Fruit fly (Drosophila melanogaster) whole organism, embryonic: Measurements from ENCODE around the gene Idua.

ENCODE experiments used
- Asciz ChIP-seq: fragments of 200-800 bp; sonication (Bioruptor generic); optimal IDR thresholded peaks from 2 replicates; lab custom pipeline; 2017; ENCODE audit warnings: missing biosample characterization, mild to moderate bottlenecking, missing genetic modification characterization, missing genetic modification reagents
- Atf-2 ChIP-seq: fragments of 200-800 bp; sonication (Bioruptor generic); optimal IDR thresholded peaks from 2 replicates; lab custom pipeline; 2016; ENCODE audit warnings: missing biosample characterization, missing genetic modification characterization
- Atf3 ChIP-seq: fragments of 200-800 bp; sonication (Bioruptor generic); optimal IDR thresholded peaks from 3 replicates; lab custom pipeline; 2016; ENCODE audit warnings: missing biosample characterization, missing genetic modification characterization
- CG10209 ChIP-seq: fragments of 200-800 bp; sonication (Bioruptor generic); optimal IDR thresholded peaks from 3 replicates; lab custom pipeline; 2017; ENCODE audit warnings: missing biosample characterization, mild to moderate bottlenecking, missing genetic modification characterization, missing genetic modification reagents
- CG11560 ChIP-seq: fragments of 200-800 bp; sonication (Bioruptor generic); IDR thresholded peaks from 3 replicates; pipeline ENCODE4 v1.3.6; 2022; ENCODE audit warnings: missing biosample characterization, missing genetic modification characterization
- CG12659 ChIP-seq: fragments of 200-800 bp; sonication (Bioruptor generic); optimal IDR thresholded peaks from 3 replicates; lab custom pipeline; 2017; ENCODE audit warnings: mild to moderate bottlenecking, missing biosample characterization, missing genetic modification reagents, missing genetic modification characterization
- CG1529 ChIP-seq: fragments of 200-800 bp; sonication (Bioruptor generic); optimal IDR thresholded peaks from 3 replicates; lab custom pipeline; 2018; ENCODE audit warnings: missing biosample characterization, missing genetic modification characterization
- CG2120 ChIP-seq: fragments of 200-800 bp; sonication (Bioruptor generic); optimal IDR thresholded peaks from 3 replicates; lab custom pipeline; 2016; ENCODE audit warnings: missing biosample characterization, missing genetic modification characterization
- CG2129 ChIP-seq: fragments of 200-800 bp; sonication (Bioruptor generic); IDR thresholded peaks from 2 replicates; pipeline ENCODE4 v1.3.6; 2022; ENCODE audit warnings: missing biosample characterization, missing genetic modification characterization; ENCODE audit not compliant: partially characterized antibody
- CG31441 ChIP-seq: fragments of 200-800 bp; sonication (Bioruptor generic); IDR thresholded peaks from 2 replicates; pipeline ENCODE4 v1.3.6; 2022; ENCODE audit warnings: missing biosample characterization, missing genetic modification characterization
- CG32532 ChIP-seq: fragments of 200-800 bp; sonication (Bioruptor generic); IDR thresholded peaks from 2 replicates; pipeline ENCODE4 v1.3.6; 2022; ENCODE audit warnings: missing biosample characterization, missing genetic modification characterization
- CG32767 ChIP-seq: fragments of 200-800 bp; sonication (Bioruptor generic); IDR thresholded peaks from 2 replicates; pipeline ENCODE4 v1.3.6; 2022; ENCODE audit warnings: missing biosample characterization, missing genetic modification characterization
- CG33213 ChIP-seq: fragments of 200-800 bp; sonication (Bioruptor generic); optimal IDR thresholded peaks from 3 replicates; lab custom pipeline; 2016; ENCODE audit warnings: missing biosample characterization, missing genetic modification characterization
- CG43689 ChIP-seq: fragments of 200-800 bp; sonication (Bioruptor generic); IDR thresholded peaks from 2 replicates; pipeline ENCODE4 v1.3.6; 2022; ENCODE audit warnings: missing biosample characterization, missing genetic modification characterization
- CG6683 ChIP-seq: fragments of 200-800 bp; sonication (Bioruptor generic); optimal IDR thresholded peaks from 2 replicates; lab custom pipeline; 2017; ENCODE audit warnings: missing biosample characterization, mild to moderate bottlenecking, missing genetic modification characterization, missing genetic modification reagents
- CG6854 ChIP-seq: fragments of 200-800 bp; sonication (Bioruptor generic); optimal IDR thresholded peaks from 3 replicates; lab custom pipeline; 2017; ENCODE audit warnings: missing biosample characterization, mild to moderate bottlenecking, missing genetic modification characterization
- CG7928 ChIP-seq: fragments of 200-800 bp; sonication (Bioruptor generic); optimal IDR thresholded peaks from 2 replicates; lab custom pipeline; 2017; ENCODE audit warnings: missing biosample characterization, mild to moderate bottlenecking, missing genetic modification characterization
- CG7963 ChIP-seq: fragments of 200-800 bp; sonication (Bioruptor generic); IDR thresholded peaks from 3 replicates; pipeline ENCODE4 v1.3.6; 2022; ENCODE audit warnings: missing biosample characterization, missing genetic modification characterization; ENCODE audit not compliant: partially characterized antibody
- CG8089 ChIP-seq: fragments of 200-800 bp; sonication (Bioruptor generic); optimal IDR thresholded peaks from 3 replicates; lab custom pipeline; 2016; ENCODE audit warnings: missing biosample characterization, missing genetic modification characterization
- CG9932 ChIP-seq: fragments of 200-800 bp; sonication (Bioruptor generic); IDR thresholded peaks from 2 replicates; pipeline ENCODE4 v1.3.6; 2022; ENCODE audit warnings: missing biosample characterization, missing genetic modification characterization
- Chrac-16 ChIP-seq: fragments of 200-800 bp; sonication (Bioruptor generic); optimal IDR thresholded peaks from 3 replicates; lab custom pipeline; 2016; ENCODE audit warnings: missing biosample characterization, missing genetic modification characterization
- Doc3 ChIP-seq: fragments of 200-800 bp; sonication (Bioruptor generic); IDR thresholded peaks from 3 replicates; pipeline ENCODE4 v1.3.6; 2022; ENCODE audit warnings: missing biosample characterization, missing genetic modification characterization; ENCODE audit not compliant: partially characterized antibody
- Fer1 ChIP-seq: fragments of 200-800 bp; sonication (Bioruptor generic); optimal IDR thresholded peaks from 2 replicates; lab custom pipeline; 2017; ENCODE audit warnings: missing biosample characterization, mild to moderate bottlenecking, missing genetic modification characterization
- Gsc ChIP-seq: fragments of 200-800 bp; sonication (Bioruptor generic); IDR thresholded peaks from 2 replicates; pipeline ENCODE4 v1.3.6; 2022; ENCODE audit warnings: missing biosample characterization, missing genetic modification characterization
- Hmx ChIP-seq: fragments of 200-800 bp; sonication (Bioruptor generic); optimal IDR thresholded peaks from 2 replicates; lab custom pipeline; 2016; ENCODE audit warnings: missing biosample characterization, missing genetic modification characterization
- Hr39 ChIP-seq: fragments of >200 bp; optimal IDR thresholded peaks from 2 replicates; lab custom pipeline; 2017
- NC2α ChIP-seq: fragments of 200-800 bp; sonication (Bioruptor generic); optimal IDR thresholded peaks from 2 replicates; lab custom pipeline; 2016; ENCODE audit warnings: missing biosample characterization, missing genetic modification characterization
- Rfx ChIP-seq: fragments of 200-800 bp; sonication (Bioruptor generic); IDR thresholded peaks from 2 replicates; pipeline ENCODE4 v1.3.6; 2022; ENCODE audit warnings: missing biosample characterization, missing genetic modification characterization
- Six4 ChIP-seq: fragments of 200-800 bp; sonication (Bioruptor generic); optimal IDR thresholded peaks from 2 replicates; lab custom pipeline; 2016; ENCODE audit warnings: missing biosample characterization, missing genetic modification characterization
- Taf1 ChIP-seq: fragments of 200-800 bp; sonication (Bioruptor generic); IDR thresholded peaks from 2 replicates; pipeline ENCODE4 v1.3.6; 2022; ENCODE audit warnings: missing biosample characterization, missing genetic modification characterization
- bab2 ChIP-seq: fragments of 200-800 bp; sonication (Bioruptor generic); optimal IDR thresholded peaks from 2 replicates; lab custom pipeline; 2016; ENCODE audit warnings: missing biosample characterization, missing genetic modification characterization
- bsh ChIP-seq, 2 experiments: fragments of 200-800 bp; sonication (Bioruptor generic); optimal IDR thresholded peaks; 2 replicates each; lab custom pipeline; 2017 to 2018; ENCODE audit warnings: mild to moderate bottlenecking in 2 of 2, missing biosample characterization in 2 of 2, missing genetic modification characterization in 2 of 2, moderate library complexity in 1 of 2
- cg ChIP-seq: fragments of 200-800 bp; sonication (Bioruptor generic); optimal IDR thresholded peaks from 3 replicates; lab custom pipeline; 2019; ENCODE audit warnings: missing biosample characterization, mild to moderate bottlenecking, missing genetic modification characterization, moderate library complexity
- fru ChIP-seq: fragments of >200 bp; optimal IDR thresholded peaks from 2 replicates; lab custom pipeline; 2017
- jing ChIP-seq: fragments of 200-800 bp; sonication (Bioruptor generic); optimal IDR thresholded peaks from 2 replicates; lab custom pipeline; 2018; ENCODE audit warnings: missing biosample characterization, mild to moderate bottlenecking, missing genetic modification characterization
- kah ChIP-seq: fragments of 200-800 bp; sonication (Bioruptor generic); optimal IDR thresholded peaks from 2 replicates; lab custom pipeline; 2018; ENCODE audit warnings: missing biosample characterization, mild to moderate bottlenecking, missing genetic modification characterization
- klu ChIP-seq: fragments of 200-800 bp; sonication (Bioruptor generic); IDR thresholded peaks from 2 replicates; pipeline ENCODE4 v1.3.6; 2022; ENCODE audit warnings: missing biosample characterization, missing genetic modification characterization
- lov ChIP-seq, 2 experiments: fragments of 200-800 bp in 1 of 2; fragments of >200 bp in 1 of 2; sonication (Bioruptor generic) in 1 of 2; IDR thresholded peaks in 1 of 2; optimal IDR thresholded peaks in 1 of 2; 2 replicates in 1 of 2; 3 replicates in 1 of 2; pipeline versions ENCODE4 v1.3.6 to Lab custom; 2017 to 2022; ENCODE audit warnings: missing biosample characterization in 1 of 2, missing genetic modification characterization in 1 of 2
- nerfin-1 ChIP-seq: fragments of 200-800 bp; sonication (Bioruptor generic); optimal IDR thresholded peaks from 3 replicates; lab custom pipeline; 2019; ENCODE audit warnings: missing biosample characterization, mild to moderate bottlenecking, missing genetic modification characterization, moderate library complexity
- prd ChIP-seq, 3 experiments: fragments of >200 bp in 2 of 3; fragments of 200-800 bp in 1 of 3; sonication (Bioruptor generic) in 1 of 3; optimal IDR thresholded peaks in 2 of 3; IDR thresholded peaks in 1 of 3; 2 replicates in 2 of 3; 3 replicates in 1 of 3; pipeline versions ENCODE4 v1.3.6 to Lab custom; 2017 to 2022; ENCODE audit warnings: missing biosample characterization in 1 of 3, missing genetic modification characterization in 1 of 3
- ro ChIP-seq: fragments of 200-800 bp; sonication (Bioruptor generic); IDR thresholded peaks from 2 replicates; pipeline ENCODE4 v1.3.6; 2022; ENCODE audit warnings: missing biosample characterization, missing genetic modification characterization
- sc ChIP-seq, 3 experiments: fragments of >200 bp in 2 of 3; fragments of 200-800 bp in 1 of 3; sonication (Bioruptor generic) in 1 of 3; optimal IDR thresholded peaks; 2 replicates in 2 of 3; 3 replicates in 1 of 3; lab custom pipeline; 2017; ENCODE audit warnings: mild to moderate bottlenecking in 1 of 3, missing biosample characterization in 1 of 3, missing genetic modification characterization in 1 of 3, missing genetic modification reagents in 1 of 3
- seq ChIP-seq: fragments of 200-800 bp; sonication (Bioruptor generic); IDR thresholded peaks from 2 replicates; pipeline ENCODE4 v1.3.6; 2022; ENCODE audit warnings: missing biosample characterization, missing genetic modification characterization
- sr ChIP-seq: fragments of 200-800 bp; sonication (Bioruptor generic); IDR thresholded peaks from 3 replicates; pipeline ENCODE4 v1.3.6; 2022; ENCODE audit warnings: missing biosample characterization, missing genetic modification characterization
- stc ChIP-seq: fragments of 200-800 bp; sonication (Bioruptor generic); IDR thresholded peaks from 2 replicates; pipeline ENCODE4 v1.3.6; 2022; ENCODE audit warnings: missing biosample characterization, missing genetic modification characterization
- ttk ChIP-seq: fragments of 200-800 bp; sonication (Bioruptor generic); IDR thresholded peaks from 2 replicates; pipeline ENCODE4 v2.1.2; 2022; ENCODE audit warnings: missing biosample characterization, missing genetic modification characterization
- tup ChIP-seq: fragments of 200-800 bp; sonication (Bioruptor generic); optimal IDR thresholded peaks from 2 replicates; lab custom pipeline; 2016; ENCODE audit warnings: missing biosample characterization, mild to moderate bottlenecking, missing genetic modification characterization, moderate library complexity
- zen2 ChIP-seq: fragments of 200-800 bp; sonication (Bioruptor generic); IDR thresholded peaks from 3 replicates; pipeline ENCODE4 v1.3.6; 2022; ENCODE audit warnings: missing biosample characterization, missing genetic modification characterization; ENCODE audit not compliant: partially characterized antibody

Idua gene

DNA sequence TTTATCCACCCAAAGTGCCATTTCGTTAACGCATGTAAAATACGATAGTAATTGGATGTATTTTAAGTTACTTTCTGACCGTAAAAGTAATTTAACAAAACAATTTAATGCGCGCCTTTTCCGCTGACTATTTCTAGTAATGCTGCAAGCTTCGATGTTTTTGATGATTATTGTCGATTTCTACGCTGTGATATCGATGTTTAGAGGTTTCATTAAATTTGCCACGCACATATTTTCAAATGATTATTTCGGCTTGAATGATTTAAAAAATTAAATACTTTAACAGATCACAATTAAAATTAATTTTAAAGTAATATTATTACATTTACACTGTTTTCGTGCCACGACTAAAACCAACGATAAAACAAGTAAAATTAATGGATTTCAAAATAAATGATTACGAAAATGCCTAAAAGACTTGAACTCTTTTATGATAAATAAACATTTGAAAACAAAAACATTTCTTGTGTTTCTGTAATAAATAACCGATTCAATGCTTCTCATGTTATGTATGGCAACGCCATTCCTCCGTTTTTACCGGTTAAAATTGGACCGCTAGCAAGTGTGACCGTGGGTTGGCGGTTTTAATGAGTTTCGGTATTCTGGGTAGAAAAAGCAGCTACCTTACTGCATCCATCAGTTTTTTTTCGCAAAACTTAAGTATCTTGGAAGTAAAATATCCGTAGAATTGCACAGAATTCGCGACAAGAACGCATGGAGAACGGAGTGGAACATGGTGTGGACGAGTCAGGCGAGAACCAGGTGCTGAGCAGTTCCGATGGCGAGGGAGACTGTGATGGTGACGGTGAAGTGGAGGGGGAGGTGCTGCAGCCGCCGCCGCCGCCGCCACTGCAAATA lies 17.5 kb upstream of the Idua start, which contains the start of the genes RfC38 and CG4751 (continued):
- TF ChIP-seq CG12659 (GFP tag; lab: Kevin White, UChicago) (peak; percentile 71), CG32532 (GFP tag; lab: Robert Waterston, UW) (no peak), tup (GFP tag; lab: Kevin White, UChicago) (no peak), sc (optimal IDR thresholded peaks at IDR 0.05; lab: Kevin White, UChicago) (no peak), sc (GFP tag; optimal IDR thresholded peaks at IDR 0.05; lab: Kevin White, UChicago) (no peak), CG2129 (GFP tag; lab: Robert Waterston, UW) (peak; percentile 39; the same call in 1 of the 2 replicates), seq (GFP tag; lab: Robert Waterston, UW) (no peak), cg (GFP tag; lab: Kevin White, UChicago) (no peak), prd (optimal IDR thresholded peaks at IDR 0.05; lab: Kevin White, UChicago) (no peak), prd (GFP tag; IDR thresholded peaks at IDR 0.05; lab: Robert Waterston, UW) (no peak), fru (lab: Kevin White, UChicago) (no peak), Chrac-16 (GFP tag; lab: Kevin White, UChicago) (no peak), bsh (GFP tag; optimal IDR thresholded peaks at IDR 0.05; lab: Kevin White, UChicago) (no peak), ro (GFP tag; lab: Robert Waterston, UW) (no peak), kah (GFP tag; lab: Kevin White, UChicago) (no peak), jing (GFP tag; lab: Kevin White, UChicago) (no peak), stc (no peak), CG7928 (GFP tag; lab: Kevin White, UChicago) (no peak), Gsc (no peak), Rfx (GFP tag; lab: Robert Waterston, UW) (no peak; the same call in 1 of the 2 replicates), CG1529 (GFP tag; lab: Kevin White, UChicago) (no peak), Taf1 (GFP tag; lab: Robert Waterston, UW) (no peak), klu (GFP tag; lab: Robert Waterston, UW) (no peak), Asciz (GFP tag; lab: Kevin White, UChicago) (no peak), CG32767 (0 out of 2 replicates have a peak, but pooled peaks have one; percentile 8), lov (optimal IDR thresholded peaks at IDR 0.05; lab: Kevin White, UChicago) (no peak), lov (GFP tag; IDR thresholded peaks at IDR 0.05; lab: Robert Waterston, UW) (no peak), CG2120 (GFP tag; lab: Kevin White, UChicago) (peak; percentile 32), Hmx (GFP tag; lab: Kevin White, UChicago) (no peak), CG31441 (GFP tag; lab: Robert Waterston, UW) (no peak), Hr39 (lab: Kevin White, UChicago) (no peak), CG7963 (GFP tag; lab: Robert Waterston, UW) (0 out of 3 replicates have a peak, but pooled peaks have one; percentile 35), CG10209 (GFP tag; lab: Kevin White, UChicago) (no peak), CG9932 (GFP tag; lab: Robert Waterston, UW) (0 out of 2 replicates have a peak, but pooled peaks have one; percentile 13), Six4 (GFP tag; lab: Kevin White, UChicago) (no peak), NC2α (no peak), nerfin-1 (tag; lab: Kevin White, UChicago) (peak; percentile 39), CG6683 (GFP tag; lab: Kevin White, UChicago) (no peak), Atf3 (no peak), bab2 (no peak), ttk (GFP tag; lab: Robert Waterston, UW) (no peak), sr (GFP tag; lab: Robert Waterston, UW) (no peak), CG6854 (no peak), Atf-2 (GFP tag; lab: Kevin White, UChicago) (no peak), CG8089 (GFP tag; lab: Kevin White, UChicago) (no peak), CG33213 (GFP tag; lab: Kevin White, UChicago) (no peak), CG43689 (GFP tag; lab: Robert Waterston, UW) (no peak), CG11560 (no peak), Fer1 (no peak), Doc3 (peak; percentile 73), zen2 (GFP tag; lab: Robert Waterston, UW) (peak; percentile 41; the same call in 1 of the 3 replicates)
